Fruit fly (Drosophila melanogaster): ENCODE data around the gene CG11345.

DNA sequence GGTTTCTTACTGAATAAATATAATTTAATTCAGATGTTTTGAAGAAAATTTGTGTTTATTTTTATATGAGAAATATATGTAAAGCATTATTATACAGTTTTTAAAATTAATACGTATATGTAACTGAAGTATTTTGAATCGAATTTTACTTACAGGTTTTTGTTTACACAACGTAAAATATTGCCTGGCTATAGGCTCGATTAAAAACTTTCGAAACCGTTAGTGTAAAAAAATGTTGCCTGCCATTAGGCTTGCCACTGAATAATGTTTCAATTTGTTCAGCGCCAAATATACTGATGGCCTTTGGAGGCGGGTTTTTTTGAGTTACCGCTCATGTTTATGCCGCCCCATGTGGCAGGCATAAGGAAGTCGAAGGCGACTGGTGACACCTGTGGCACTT lies 31.4 kb downstream of the CG11345 start:
- TF ChIP-seq CG7786 (GFP tag; optimal IDR thresholded peaks at IDR 0.05) (no peak), insv (GFP tag; optimal IDR thresholded peaks at IDR 0.05) (no peak), Drgx (GFP tag; IDR thresholded peaks at IDR 0.05) (no peak), Hr51 (GFP tag; optimal IDR thresholded peaks at IDR 0.05) (no peak), nom (GFP tag; optimal IDR thresholded peaks at IDR 0.05) (no peak), fru (optimal IDR thresholded peaks at IDR 0.05) (no peak), CG7963 (GFP tag; IDR thresholded peaks at IDR 0.05; ENCODE audit: partially characterized antibody) (no peak), p53 (GFP tag; optimal IDR thresholded peaks at IDR 0.05) (no peak), Spps (tag; optimal IDR thresholded peaks at IDR 0.05) (no peak), sna (GFP tag; IDR thresholded peaks at IDR 0.05; ENCODE audit: partially characterized antibody) (no peak), CG12071 (GFP tag; optimal IDR thresholded peaks at IDR 0.05) (no peak), trh (GFP tag; optimal IDR thresholded peaks at IDR 0.05) (no peak)
